Worm (Caenorhabditis elegans) whole organism, late embryonic: ENCODE measurements around the gene F36D3.14.

ENCODE experiments used
- K09A11.1 ChIP-seq: sonication (generic microtip); optimal IDR thresholded peaks from 2 replicates; lab custom pipeline; 2017; ENCODE audit warnings: antibody characterized with exemption, mild to moderate bottlenecking, missing genetic modification characterization, missing compliant biosample characterization; ENCODE audit not compliant: insufficient read depth
- ceh-19 ChIP-seq: fragments of 200-800 bp; sonication (Bioruptor generic); optimal IDR thresholded peaks from 2 replicates; lab custom pipeline; 2018; ENCODE audit warnings: mild to moderate bottlenecking, missing genetic modification characterization, missing compliant biosample characterization
- ceh-24 ChIP-seq: sonication (generic microtip); optimal IDR thresholded peaks from 2 replicates; lab custom pipeline; 2016; ENCODE audit warnings: mild to moderate bottlenecking, missing genetic modification characterization, missing compliant biosample characterization
- hlh-6 ChIP-seq: sonication (generic microtip); optimal IDR thresholded peaks from 2 replicates; lab custom pipeline; 2016; ENCODE audit warnings: missing genotype, missing genetic modification characterization, missing compliant biosample characterization
- npax-4 ChIP-seq: sonication (generic microtip); optimal IDR thresholded peaks from 2 replicates; lab custom pipeline; 2016; ENCODE audit warnings: missing genetic modification characterization, missing compliant biosample characterization
- pha-4 ChIP-seq: fragments of 150-350 bp; optimal IDR thresholded peaks from 2 replicates; lab custom pipeline; 2018; ENCODE audit warnings: missing biosample characterization, missing genetic modification reagents, missing genetic modification characterization
- syd-9 ChIP-seq: sonication (generic microtip); optimal IDR thresholded peaks from 2 replicates; lab custom pipeline; 2016; ENCODE audit warnings: mild to moderate bottlenecking, missing genetic modification characterization, moderate library complexity, missing compliant biosample characterization
- tbx-7 ChIP-seq: sonication (generic microtip); optimal IDR thresholded peaks from 2 replicates; lab custom pipeline; 2016; ENCODE audit warnings: missing genotype, missing genetic modification characterization, missing compliant biosample characterization
- ttx-3 ChIP-seq: sonication (generic microtip); optimal IDR thresholded peaks from 2 replicates; lab custom pipeline; 2016; ENCODE audit warnings: missing genetic modification reagents, missing genetic modification characterization, missing compliant biosample characterization

DNA sequence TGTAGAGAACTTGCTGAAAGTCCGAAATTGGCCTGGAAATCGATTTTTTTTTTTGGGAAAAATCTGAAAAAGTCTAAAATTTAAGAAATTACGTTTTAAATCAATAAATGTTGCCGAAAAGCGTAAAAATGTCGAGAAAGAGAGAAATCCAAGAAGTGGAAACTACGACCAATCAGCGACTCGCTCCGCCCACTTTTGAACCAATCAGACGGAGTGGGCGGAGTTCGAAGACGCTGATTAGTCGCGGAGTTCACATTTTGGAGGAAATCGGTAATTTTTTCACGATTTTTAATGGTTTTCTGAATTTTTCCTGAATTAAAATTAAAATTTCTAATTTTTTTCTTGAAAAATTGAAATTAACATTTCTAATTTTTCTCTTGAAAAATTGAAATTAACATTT lies 36.6 kb upstream of the F36D3.14 start:
- TF ChIP-seq ceh-24 (tag; lab: Kevin White, UChicago) = no peak
- no peak for TF ChIP-seq syd-9
- TF ChIP-seq tbx-7 (tag; lab: Kevin White, UChicago) = no peak
- no peak for TF ChIP-seq npax-4 (tag; lab: Kevin White, UChicago)
- TF ChIP-seq ceh-19 (GFP tag; lab: Kevin White, UChicago) = no peak
- no peak for TF ChIP-seq hlh-6 (tag; lab: Kevin White, UChicago)
- TF ChIP-seq K09A11.1 (tag; lab: Kevin White, UChicago) = no peak
- no peak for TF ChIP-seq pha-4 (tag; lab: Kevin White, UChicago)
- TF ChIP-seq ttx-3 (tag; lab: Kevin White, UChicago) = no peak
